Worm (Caenorhabditis elegans): ENCODE results near the gene C55A6.3.

- TF ChIP-seq flt-1 (GFP tag; IDR thresholded peaks at IDR 0.05) (no peak), ama-1 (optimal IDR thresholded peaks at IDR 0.05) (no peak), tbx-11 (GFP tag; IDR thresholded peaks at IDR 0.05) (no peak), ets-7 (tag; optimal IDR thresholded peaks at IDR 0.05) (no peak), hnd-1 (tag; optimal IDR thresholded peaks at IDR 0.05) (no peak), aly-1 (tag; optimal IDR thresholded peaks at IDR 0.05) (no peak), tbx-37 (GFP tag; conservative IDR thresholded peaks at IDR 0.05) (no peak), scrt-1 (GFP tag; IDR thresholded peaks at IDR 0.05) (no peak), hmbx-1 (tag; optimal IDR thresholded peaks at IDR 0.05) (no peak), ceh-36 (tag; optimal IDR thresholded peaks at IDR 0.05) (no peak), F13C5.2 (tag; optimal IDR thresholded peaks at IDR 0.05) (no peak), pes-1 (GFP tag; IDR thresholded peaks at IDR 0.05) (no peak), B0310.2 (tag; optimal IDR thresholded peaks at IDR 0.05) (no peak), tra-4 (tag; optimal IDR thresholded peaks at IDR 0.05) (no peak)
Measured at ce11 chrV:11497475-11497874, 15.9 kb downstream of the C55A6.3 start.
